Fruit fly (Drosophila melanogaster): ENCODE data around the gene CG14770.

The CG14770 gene

DNA sequence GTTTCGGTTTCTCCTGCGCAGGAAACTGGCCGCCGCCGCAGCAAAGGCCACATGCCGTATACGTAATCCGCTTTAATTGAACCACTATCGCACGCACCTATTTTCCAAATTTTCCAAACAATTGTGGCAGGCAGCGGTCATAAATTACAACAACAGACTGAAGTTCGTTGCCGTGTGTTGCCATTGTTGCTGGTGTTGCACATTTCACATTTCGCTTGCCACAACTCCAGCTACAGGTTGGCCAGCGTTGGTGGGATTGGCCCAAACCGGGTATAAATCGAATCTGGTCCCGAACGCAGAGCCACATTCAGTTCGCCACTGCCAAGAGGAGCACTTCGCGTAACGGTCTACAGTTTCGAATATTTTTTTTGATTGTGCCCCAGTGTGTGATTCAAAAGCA, at the start of gene CG14770:
TSS of gene CG14770 (plus strand) at position 301 of the 400 bp plus-strand sequence.
- no peak for TF ChIP-seq jumu (GFP tag; optimal IDR thresholded peaks at IDR 0.05)
- TF ChIP-seq fu2 (GFP tag; optimal IDR thresholded peaks at IDR 0.05) = no peak
- TF ChIP-seq klu (GFP tag; IDR thresholded peaks at IDR 0.05) = no peak
- TF ChIP-seq rib (GFP tag; IDR thresholded peaks at IDR 0.05) = no peak
- no peak for TF ChIP-seq croc (GFP tag; conservative IDR thresholded peaks at IDR 0.05)
- TF ChIP-seq CG14860 (GFP tag; IDR thresholded peaks at IDR 0.05; ENCODE audit: partially characterized antibody) = no peak
- TF ChIP-seq corto (GFP tag; optimal IDR thresholded peaks at IDR 0.05) = no peak
- TF ChIP-seq en (GFP tag; optimal IDR thresholded peaks at IDR 0.05) = no peak
- no peak for TF ChIP-seq HLH3B (GFP tag; IDR thresholded peaks at IDR 0.05)
- TF ChIP-seq h (optimal IDR thresholded peaks at IDR 0.05) = no peak
- TF ChIP-seq sima (GFP tag; optimal IDR thresholded peaks at IDR 0.05) = no peak

DNA sequence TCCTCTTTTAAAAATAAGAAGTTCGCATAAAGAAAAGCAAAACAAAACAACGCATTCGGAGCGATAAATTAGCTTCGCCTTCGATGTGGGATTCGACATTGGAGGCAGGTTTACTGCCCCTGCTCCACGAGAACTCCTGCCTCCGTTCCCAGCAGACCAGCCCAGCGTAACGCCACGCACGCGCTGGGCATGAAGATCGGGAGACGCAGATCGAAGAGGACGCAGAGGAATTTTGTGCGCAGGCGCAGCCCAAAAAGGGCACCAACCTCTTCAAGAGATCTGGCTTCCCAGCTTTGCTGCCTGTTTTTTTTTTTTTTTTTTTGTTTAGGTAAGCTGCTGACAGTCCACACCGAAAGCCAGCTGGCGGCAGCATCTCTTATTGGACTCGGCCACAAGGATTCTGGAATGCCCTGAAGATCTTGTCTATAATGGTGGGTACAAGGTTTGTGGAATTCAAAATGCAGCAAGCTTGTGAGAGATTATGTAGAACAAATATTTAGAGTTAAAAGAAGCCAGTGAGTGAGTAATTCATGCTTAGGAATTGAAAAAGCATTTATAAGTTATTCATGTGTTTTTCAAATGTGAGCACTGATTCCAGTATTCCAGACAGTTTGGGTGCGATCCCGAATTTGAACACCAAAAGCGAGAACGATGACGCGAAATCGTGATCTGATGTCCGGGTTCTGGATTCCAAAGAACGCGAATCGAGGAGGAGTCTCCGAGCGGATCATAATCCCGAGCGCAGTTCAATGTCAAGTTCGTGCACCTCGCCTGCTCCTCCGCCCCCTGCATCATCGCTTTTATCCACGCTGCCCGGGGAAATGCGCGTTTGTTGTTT, 48.7 kb upstream of the CG14770 start:
- TF ChIP-seq cad (GFP tag; optimal IDR thresholded peaks at IDR 0.05) = no peak
- no peak for TF ChIP-seq CG1529 (GFP tag; optimal IDR thresholded peaks at IDR 0.05)
- TF ChIP-seq H2.0 (GFP tag; IDR thresholded peaks at IDR 0.05) = no peak
- no peak for TF ChIP-seq so (GFP tag; IDR thresholded peaks at IDR 0.05)
- no peak for TF ChIP-seq CG17328 (GFP tag; IDR thresholded peaks at IDR 0.05)
- TF ChIP-seq CG14710 (tag; optimal IDR thresholded peaks at IDR 0.05) = no peak
- TF ChIP-seq nau (GFP tag; optimal IDR thresholded peaks at IDR 0.05) = no peak
- no peak for TF ChIP-seq CG4282 (GFP tag; optimal IDR thresholded peaks at IDR 0.05)
- no peak for TF ChIP-seq Hr3 (GFP tag; optimal IDR thresholded peaks at IDR 0.05)
- no peak for TF ChIP-seq slp2 (GFP tag; optimal IDR thresholded peaks at IDR 0.05)
- TF ChIP-seq dmrt11E (tag; optimal IDR thresholded peaks at IDR 0.05) = no peak
- no peak for TF ChIP-seq Hand (GFP tag; optimal IDR thresholded peaks at IDR 0.05)
- TF ChIP-seq vvl (GFP tag; IDR thresholded peaks at IDR 0.05) = no peak
- TF ChIP-seq YL-1 (GFP tag; optimal IDR thresholded peaks at IDR 0.05) = no peak
- TF ChIP-seq CG9797 (GFP tag; optimal IDR thresholded peaks at IDR 0.05) = no peak
- TF ChIP-seq ap (GFP tag; IDR thresholded peaks at IDR 0.05) = no peak

DNA sequence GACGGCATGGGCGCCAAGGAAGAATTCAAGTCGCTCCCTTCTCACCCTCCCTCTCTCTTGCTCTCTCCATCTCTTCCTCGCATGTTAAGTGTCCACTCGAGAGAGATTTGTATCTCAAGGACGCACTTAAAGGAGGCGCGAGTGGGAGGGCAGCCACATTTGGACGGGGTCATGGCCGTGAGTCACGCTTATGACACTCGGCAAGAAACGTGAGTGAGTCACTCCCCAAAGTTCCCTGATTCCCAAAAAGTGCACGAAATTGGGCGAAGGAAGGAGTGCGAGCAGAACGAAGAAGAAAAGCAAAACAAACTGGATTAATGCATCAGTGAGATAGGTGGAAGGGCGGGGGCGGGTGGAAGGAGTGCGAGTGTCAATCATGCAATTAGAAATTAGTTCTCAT, 48.0 kb upstream of the CG14770 start:
- TF ChIP-seq Med (GFP tag) (peak; percentile 43), CG17361 (GFP tag; IDR thresholded peaks at IDR 0.05) (no peak), Oaz (GFP tag; IDR thresholded peaks at IDR 0.05) (no peak), D (optimal IDR thresholded peaks at IDR 0.05) (no peak), D (GFP tag; optimal IDR thresholded peaks at IDR 0.05) (no peak), knrl (GFP tag; IDR thresholded peaks at IDR 0.05; ENCODE audit: partially characterized antibody) (no peak)

DNA sequence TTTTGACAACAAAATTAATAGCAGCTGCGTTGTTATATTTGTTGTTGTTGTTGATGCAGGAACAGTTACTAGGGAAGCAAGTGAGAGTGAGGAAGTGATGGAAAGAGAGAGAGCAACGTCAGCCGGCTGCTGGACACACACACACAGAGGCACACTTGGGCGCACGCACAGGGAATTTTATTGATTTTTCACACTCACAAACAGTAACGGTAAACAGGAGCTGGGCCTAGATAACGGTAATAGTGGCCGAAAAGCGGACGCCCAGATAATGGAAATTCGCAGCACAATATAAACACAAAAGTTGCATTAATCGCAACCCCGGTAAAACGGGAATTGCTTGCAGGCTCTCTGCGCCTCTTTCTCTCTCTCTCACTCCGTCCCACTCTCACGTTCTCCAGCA, 47.4 kb upstream of the CG14770 start:
- TF ChIP-seq en (GFP tag; optimal IDR thresholded peaks at IDR 0.05) = no peak
- TF ChIP-seq onecut (GFP tag; IDR thresholded peaks at IDR 0.05) = peak; percentile 98
- peak; percentile 27 for TF ChIP-seq CG1832 (GFP tag; optimal IDR thresholded peaks at IDR 0.05)
- TF ChIP-seq CG4360 (GFP tag; IDR thresholded peaks at IDR 0.05) = peak; percentile 69
- TF ChIP-seq MBD-R2 (GFP tag; IDR thresholded peaks at IDR 0.05) = 0 out of 2 replicates have a peak, but pooled peaks have one; percentile 19
- peak; percentile 22 to 45 for TF ChIP-seq Trl (optimal IDR thresholded peaks at IDR 0.05)
- no peak for TF ChIP-seq Trl (GFP tag; optimal IDR thresholded peaks at IDR 0.05)
- TF ChIP-seq cg (GFP tag; optimal IDR thresholded peaks at IDR 0.05) = peak; percentile 43
- TF ChIP-seq CG2129 (GFP tag; IDR thresholded peaks at IDR 0.05; ENCODE audit: partially characterized antibody) = no peak
